Worm (Caenorhabditis elegans) whole organism, young adult: ENCODE measurements around the gene C04E6.8.

Experiments used
- B0019.2 ChIP-seq: fragments of 200-800 bp; sonication (Bioruptor generic); conservative IDR thresholded peaks from 2 replicates; pipeline ENCODE4 v1.3.6; 2022; ENCODE audit warnings: missing genetic modification reagents, missing genetic modification characterization, missing compliant biosample characterization
- F10E7.11 ChIP-seq: sonication (generic microtip); optimal IDR thresholded peaks from 2 replicates; lab custom pipeline; 2017; ENCODE audit warnings: mild to moderate bottlenecking, missing genetic modification characterization, moderate library complexity, missing compliant biosample characterization
- F49E8.2 ChIP-seq: sonication (generic microtip); optimal IDR thresholded peaks from 3 replicates; lab custom pipeline; 2017; ENCODE audit warnings: missing genetic modification characterization, mild to moderate bottlenecking, missing compliant biosample characterization, antibody characterized with exemption, moderate library complexity; ENCODE audit not compliant: insufficient read depth
- F52B5.7 ChIP-seq: sonication (generic microtip); optimal IDR thresholded peaks from 2 replicates; lab custom pipeline; 2016; ENCODE audit warnings: mild to moderate bottlenecking, missing genetic modification characterization, missing compliant biosample characterization
- F57C9.4 ChIP-seq: sonication (generic microtip); optimal IDR thresholded peaks from 2 replicates; lab custom pipeline; 2017; ENCODE audit warnings: mild to moderate bottlenecking, missing genetic modification characterization, missing compliant biosample characterization
- K11D2.4 ChIP-seq: fragments of 200-800 bp; sonication (Bioruptor generic); IDR thresholded peaks from 2 replicates; pipeline ENCODE4 v1.3.6; 2022; ENCODE audit warnings: missing genetic modification reagents, missing genetic modification characterization, missing compliant biosample characterization
- Y53F4B.3 ChIP-seq: fragments of 200-800 bp; sonication (Bioruptor generic); IDR thresholded peaks from 2 replicates; pipeline ENCODE4 v1.3.6; 2022; ENCODE audit warnings: missing genetic modification reagents, missing genetic modification characterization, missing compliant biosample characterization
- Y53G8AR.9 ChIP-seq: fragments of 200-800 bp; sonication (Bioruptor generic); conservative IDR thresholded peaks from 2 replicates; pipeline ENCODE4 v1.3.6; 2022; ENCODE audit warnings: missing genetic modification reagents, missing genetic modification characterization, missing compliant biosample characterization
- ZK185.1 ChIP-seq: sonication (generic microtip); optimal IDR thresholded peaks from 2 replicates; lab custom pipeline; 2016; ENCODE audit warnings: mild to moderate bottlenecking, missing genetic modification characterization, missing compliant biosample characterization; ENCODE audit not compliant: poor library complexity, severe bottlenecking
- ama-1 ChIP-seq, 3 experiments: fragments of 150-350 bp in 1 of 3; sonication (generic microtip) in 2 of 3; optimal IDR thresholded peaks; 2 replicates each; lab custom pipeline; 2014 to 2018; ENCODE audit warnings: missing biosample characterization in 2 of 3, missing genetic modification characterization in 2 of 3, missing genetic modification reagents in 2 of 3
- attf-3 ChIP-seq: fragments of 200-800 bp; sonication (Bioruptor generic); conservative IDR thresholded peaks from 2 replicates; pipeline ENCODE4 v1.3.6; 2022; ENCODE audit warnings: missing genetic modification reagents, missing genetic modification characterization, missing compliant biosample characterization
- attf-6 ChIP-seq: fragments of 200-800 bp; sonication (Bioruptor generic); IDR thresholded peaks from 2 replicates; pipeline ENCODE4 v1.3.6; 2022; ENCODE audit warnings: missing genetic modification reagents, missing genetic modification characterization, missing compliant biosample characterization
- cebp-1 ChIP-seq, 2 experiments: fragments of 200-800 bp in 1 of 2; sonication (Bioruptor generic) in 1 of 2; sonication (generic microtip) in 1 of 2; IDR thresholded peaks in 1 of 2; optimal IDR thresholded peaks in 1 of 2; 2 replicates each; pipeline versions ENCODE4 v1.3.6 to Lab custom; 2017 to 2022; ENCODE audit warnings: missing compliant biosample characterization in 2 of 2, missing genetic modification characterization in 2 of 2, mild to moderate bottlenecking in 1 of 2, missing genetic modification reagents in 1 of 2, moderate library complexity in 1 of 2
- cebp-2 ChIP-seq: fragments of 200-800 bp; sonication (Bioruptor generic); IDR thresholded peaks from 2 replicates; pipeline ENCODE4 v1.3.6; 2022; ENCODE audit warnings: missing genetic modification characterization, missing compliant biosample characterization
- ceh-91 ChIP-seq: fragments of 200-800 bp; sonication (Bioruptor generic); IDR thresholded peaks from 2 replicates; pipeline ENCODE4 v1.3.6; 2022; ENCODE audit warnings: missing genetic modification reagents, missing genetic modification characterization, missing compliant biosample characterization
- chd-7 ChIP-seq: sonication (generic microtip); optimal IDR thresholded peaks from 2 replicates; lab custom pipeline; 2016; ENCODE audit warnings: mild to moderate bottlenecking, missing genetic modification characterization, moderate library complexity, missing compliant biosample characterization
- die-1 ChIP-seq: sonication (generic microtip); optimal IDR thresholded peaks from 2 replicates; lab custom pipeline; 2016; ENCODE audit warnings: missing genotype, mild to moderate bottlenecking, missing genetic modification characterization, missing compliant biosample characterization
- dpff-1 ChIP-seq: sonication (generic microtip); optimal IDR thresholded peaks from 2 replicates; lab custom pipeline; 2017; ENCODE audit warnings: mild to moderate bottlenecking, missing genetic modification characterization, missing compliant biosample characterization
- dpl-1 ChIP-seq: fragments of 150-350 bp; optimal IDR thresholded peaks from 2 replicates; lab custom pipeline; 2014; ENCODE audit warnings: missing biosample characterization, missing genetic modification reagents, missing genetic modification characterization
- efl-1 ChIP-seq: fragments of 150-350 bp; optimal IDR thresholded peaks from 2 replicates; lab custom pipeline; 2014; ENCODE audit warnings: missing biosample characterization, missing genetic modification reagents, missing genetic modification characterization
- ets-4 ChIP-seq: fragments of 200-800 bp; sonication (Bioruptor generic); optimal IDR thresholded peaks from 2 replicates; lab custom pipeline; 2018; ENCODE audit warnings: mild to moderate bottlenecking, missing genetic modification characterization, missing compliant biosample characterization
- him-1 ChIP-seq: sonication (generic microtip); optimal IDR thresholded peaks from 2 replicates; lab custom pipeline; 2016; ENCODE audit warnings: missing genotype, missing genetic modification reagents, missing genetic modification characterization, missing compliant biosample characterization
- hsf-1 ChIP-seq: fragments of 200-800 bp; sonication (Bioruptor generic); IDR thresholded peaks from 2 replicates; pipeline ENCODE4 v1.3.6; 2022; ENCODE audit warnings: missing genetic modification reagents, missing genetic modification characterization, missing compliant biosample characterization
- lag-1 ChIP-seq: fragments of 200-800 bp; sonication (Bioruptor generic); IDR thresholded peaks from 2 replicates; pipeline ENCODE4 v1.3.6; 2022; ENCODE audit warnings: missing genetic modification reagents, missing genetic modification characterization, missing compliant biosample characterization
- let-607 ChIP-seq, 2 experiments: fragments of 200-800 bp in 1 of 2; sonication (Bioruptor generic) in 1 of 2; sonication (generic microtip) in 1 of 2; optimal IDR thresholded peaks; 2 replicates each; lab custom pipeline; 2016 to 2018; ENCODE audit warnings: mild to moderate bottlenecking in 2 of 2, missing compliant biosample characterization in 2 of 2, missing genetic modification characterization in 2 of 2, moderate library complexity in 2 of 2, missing genotype in 1 of 2
- lin-35 ChIP-seq, 3 experiments: fragments of 150-350 bp in 2 of 3; sonication (generic microtip) in 1 of 3; optimal IDR thresholded peaks; 2 replicates each; lab custom pipeline; 2014 to 2018; ENCODE audit warnings: missing biosample characterization in 3 of 3, missing genetic modification characterization in 3 of 3, missing genetic modification reagents in 3 of 3
- madf-10 ChIP-seq: sonication (generic microtip); optimal IDR thresholded peaks from 2 replicates; lab custom pipeline; 2016; ENCODE audit warnings: mild to moderate bottlenecking, missing genetic modification characterization, missing compliant biosample characterization
- madf-3 ChIP-seq: fragments of 200-800 bp; sonication (Bioruptor generic); IDR thresholded peaks from 2 replicates; pipeline ENCODE4 v1.3.6; 2022; ENCODE audit warnings: missing genetic modification reagents, missing genetic modification characterization, missing compliant biosample characterization
- madf-6 ChIP-seq: fragments of 200-800 bp; sonication (Bioruptor generic); IDR thresholded peaks from 2 replicates; pipeline ENCODE4 v1.3.6; 2022; ENCODE audit warnings: missing genetic modification reagents, missing genetic modification characterization, missing compliant biosample characterization
- mes-4 ChIP-seq: sonication (generic microtip); optimal IDR thresholded peaks from 2 replicates; lab custom pipeline; 2016; ENCODE audit warnings: missing genotype, missing genetic modification characterization, missing compliant biosample characterization
- nfya-2 ChIP-seq: fragments of 200-800 bp; sonication (Bioruptor generic); IDR thresholded peaks from 2 replicates; pipeline ENCODE4 v1.3.6; 2022; ENCODE audit warnings: missing genetic modification reagents, missing genetic modification characterization, missing compliant biosample characterization
- nfyb-1 ChIP-seq: fragments of 200-800 bp; sonication (Bioruptor generic); IDR thresholded peaks from 2 replicates; pipeline ENCODE4 v1.3.6; 2022; ENCODE audit warnings: missing genetic modification reagents, missing genetic modification characterization, missing compliant biosample characterization
- nhr-120 ChIP-seq: fragments of 200-800 bp; sonication (Bioruptor generic); IDR thresholded peaks from 2 replicates; pipeline ENCODE4 v1.3.6; 2022; ENCODE audit warnings: missing genetic modification characterization, missing compliant biosample characterization
- nhr-80 ChIP-seq: sonication (generic microtip); optimal IDR thresholded peaks from 2 replicates; lab custom pipeline; 2016; ENCODE audit warnings: missing genetic modification characterization, missing compliant biosample characterization
- repo-1 ChIP-seq: sonication (generic microtip); optimal IDR thresholded peaks from 2 replicates; lab custom pipeline; 2017; ENCODE audit warnings: mild to moderate bottlenecking, missing genetic modification characterization, missing compliant biosample characterization
- sea-2 ChIP-seq: fragments of 200-800 bp; sonication (Bioruptor generic); IDR thresholded peaks from 2 replicates; pipeline ENCODE4 v1.3.6; 2022; ENCODE audit warnings: missing genetic modification characterization, missing compliant biosample characterization
- snpc-1.1 ChIP-seq: sonication (generic microtip); optimal IDR thresholded peaks from 2 replicates; lab custom pipeline; 2017; ENCODE audit warnings: missing genetic modification characterization, mild to moderate bottlenecking, missing compliant biosample characterization, antibody characterized with exemption, moderate library complexity, missing genotype, missing genetic modification reagents; ENCODE audit not compliant: insufficient read depth
- snpc-4 ChIP-seq, 5 experiments: fragments of 150-350 bp in 1 of 5; sonication (generic microtip) in 4 of 5; optimal IDR thresholded peaks; 2 replicates each; lab custom pipeline; 2014 to 2018; ENCODE audit warnings: missing genetic modification characterization in 5 of 5, missing biosample characterization in 3 of 5, antibody characterized with exemption in 2 of 5, mild to moderate bottlenecking in 2 of 5, missing compliant biosample characterization in 2 of 5, missing genotype in 2 of 5, moderate library complexity in 2 of 5, missing genetic modification reagents in 1 of 5
- sptf-2 ChIP-seq: fragments of 200-800 bp; sonication (Bioruptor generic); optimal IDR thresholded peaks from 2 replicates; lab custom pipeline; 2018; ENCODE audit warnings: mild to moderate bottlenecking, missing genetic modification characterization, missing compliant biosample characterization
- xnd-1 ChIP-seq: sonication (generic microtip); optimal IDR thresholded peaks from 2 replicates; lab custom pipeline; 2016; ENCODE audit warnings: missing genotype, missing genetic modification reagents, missing genetic modification characterization, missing compliant biosample characterization
- zfh-2 ChIP-seq: fragments of 200-800 bp; sonication (Bioruptor generic); conservative IDR thresholded peaks from 2 replicates; pipeline ENCODE4 v1.3.6; 2022; ENCODE audit warnings: missing genetic modification reagents, missing genetic modification characterization, missing compliant biosample characterization
- zim-3 ChIP-seq: sonication (generic microtip); optimal IDR thresholded peaks from 2 replicates; lab custom pipeline; 2017; ENCODE audit warnings: mild to moderate bottlenecking, missing genetic modification characterization, moderate library complexity, missing compliant biosample characterization
- ztf-18 ChIP-seq: sonication (generic microtip); optimal IDR thresholded peaks from 2 replicates; lab custom pipeline; 2016; ENCODE audit warnings: missing genotype, mild to moderate bottlenecking, missing genetic modification characterization, missing compliant biosample characterization
- ztf-22 ChIP-seq: fragments of 200-800 bp; sonication (Bioruptor generic); optimal IDR thresholded peaks from 2 replicates; lab custom pipeline; 2018; ENCODE audit warnings: mild to moderate bottlenecking, missing genetic modification characterization, moderate library complexity, missing compliant biosample characterization

The C04E6.8 gene

DNA sequence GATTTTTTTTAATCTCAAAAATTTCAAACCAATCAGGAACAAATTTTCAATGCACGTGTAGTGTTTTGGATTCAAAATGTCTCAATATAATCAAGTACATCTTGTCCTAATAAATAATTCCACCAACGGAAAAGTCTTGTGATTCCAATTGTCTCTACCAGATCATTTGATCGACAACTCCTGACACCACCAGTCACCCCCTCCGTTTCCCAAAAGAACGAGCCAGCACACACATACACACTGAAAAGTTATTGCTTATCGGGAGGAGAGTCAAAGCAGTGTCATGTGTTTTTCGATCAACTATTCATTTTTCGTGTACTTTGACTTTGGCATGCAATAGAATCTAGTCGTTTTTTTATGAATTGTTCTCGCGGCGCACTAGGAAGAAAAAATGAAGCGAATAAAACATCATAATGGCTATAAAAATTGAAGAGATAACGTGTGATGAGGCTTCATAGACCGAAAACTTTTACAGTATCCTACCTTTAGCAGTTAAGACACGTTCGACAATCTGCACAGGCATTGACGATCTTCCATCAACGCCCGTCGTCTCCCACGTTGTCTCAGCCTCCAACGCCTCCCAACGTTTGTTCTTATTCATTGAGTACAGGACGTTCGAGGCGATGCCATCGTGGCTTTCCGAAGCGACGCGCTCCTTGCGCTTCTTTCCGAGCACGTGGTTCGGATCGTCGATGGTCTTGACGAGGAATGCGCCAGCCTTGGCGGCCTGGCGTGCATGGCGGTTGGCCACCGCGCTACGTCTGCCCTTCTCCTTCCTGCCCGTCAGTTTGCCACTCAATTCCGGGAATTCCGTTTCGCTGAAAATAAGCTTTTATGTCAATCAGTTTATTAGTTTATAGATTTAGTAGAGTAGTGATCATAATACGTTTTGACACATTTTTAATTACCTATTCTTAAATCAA, 40.0 kb downstream of the C04E6.8 start (continued):
- no peak for TF ChIP-seq die-1
- TF ChIP-seq sea-2 (GFP tag; lab: Robert Waterston, UW): no peak
- TF ChIP-seq him-1 (tag; lab: Kevin White, UChicago): no peak
- no peak for TF ChIP-seq F10E7.11 (tag; lab: Kevin White, UChicago)
- no peak for TF ChIP-seq F57C9.4 (tag; lab: Kevin White, UChicago)
- peak; percentile 56 for TF ChIP-seq K11D2.4
- peak; percentile 6 for TF ChIP-seq repo-1
- TF ChIP-seq madf-6: no peak
- TF ChIP-seq cebp-1 (GFP tag; IDR thresholded peaks at IDR 0.05; lab: Robert Waterston, UW): peak; percentile 76
- peak; percentile 59 for TF ChIP-seq cebp-1 (tag; optimal IDR thresholded peaks at IDR 0.05; lab: Kevin White, UChicago)
- no peak for TF ChIP-seq ama-1 (optimal IDR thresholded peaks at IDR 0.05; lab: Kevin White, UChicago)
- TF ChIP-seq ama-1 (GFP tag; optimal IDR thresholded peaks at IDR 0.05; lab: Kevin White, UChicago): no peak
- 0 out of 2 replicates have a peak, but pooled peaks have one; percentile 21 for TF ChIP-seq nhr-120 (GFP tag; lab: Robert Waterston, UW)
- no peak for TF ChIP-seq ztf-22 (GFP tag; lab: Kevin White, UChicago)
- no peak for TF ChIP-seq xnd-1 (tag; lab: Kevin White, UChicago)
- no peak for TF ChIP-seq efl-1
- TF ChIP-seq Y53F4B.3 (GFP tag; lab: Robert Waterston, UW): no peak
- TF ChIP-seq dpff-1 (tag; lab: Kevin White, UChicago): no peak
- no peak for TF ChIP-seq attf-3 (GFP tag; lab: Robert Waterston, UW)
- peak; percentile 40 for TF ChIP-seq madf-10 (tag; lab: Kevin White, UChicago)
- no peak for TF ChIP-seq sptf-2 (GFP tag; lab: Kevin White, UChicago)
- TF ChIP-seq snpc-4 (GFP tag; optimal IDR thresholded peaks at IDR 0.05; lab: Kevin White, UChicago): no peak
- no peak for TF ChIP-seq snpc-4 (tag; optimal IDR thresholded peaks at IDR 0.05; lab: Kevin White, UChicago)
- peak in 1 of 3 experiments; percentile 4 for TF ChIP-seq lin-35 (GFP tag; optimal IDR thresholded peaks at IDR 0.05; lab: Kevin White, UChicago)
- peak; percentile 67; the same call in 1 of the 2 replicates for TF ChIP-seq Y53G8AR.9 (GFP tag; lab: Robert Waterston, UW)
- TF ChIP-seq hsf-1 (GFP tag; lab: Robert Waterston, UW): no peak
- TF ChIP-seq dpl-1 (GFP tag; lab: Kevin White, UChicago): no peak
- TF ChIP-seq F52B5.7 (tag; lab: Kevin White, UChicago): no peak
- TF ChIP-seq let-607 (tag; optimal IDR thresholded peaks at IDR 0.05; lab: Kevin White, UChicago): no peak
- 0 out of 2 replicates have a peak, but pooled peaks have one; percentile 30 for TF ChIP-seq cebp-2 (GFP tag; lab: Robert Waterston, UW)
- peak; percentile 44 for TF ChIP-seq chd-7
- peak; percentile 71; the same call in 1 of the 2 replicates for TF ChIP-seq madf-3
- no peak for TF ChIP-seq ZK185.1 (tag; lab: Kevin White, UChicago)
- TF ChIP-seq nfyb-1 (GFP tag; lab: Robert Waterston, UW): no peak
- TF ChIP-seq nfya-2 (GFP tag; lab: Robert Waterston, UW): no peak
- TF ChIP-seq zim-3: no peak
- no peak for TF ChIP-seq ets-4 (GFP tag; lab: Kevin White, UChicago)
- TF ChIP-seq B0019.2: no peak
- no peak for TF ChIP-seq mes-4 (tag; lab: Kevin White, UChicago)
- TF ChIP-seq F49E8.2 (tag; lab: Kevin White, UChicago): no peak
- no peak for TF ChIP-seq attf-6 (GFP tag; lab: Robert Waterston, UW)
- peak; percentile 78 for TF ChIP-seq nhr-80 (tag; lab: Kevin White, UChicago)
- peak; percentile 95 for TF ChIP-seq zfh-2 (GFP tag; lab: Robert Waterston, UW)
- peak; percentile 21 for TF ChIP-seq ztf-18 (tag; lab: Kevin White, UChicago)
- TF ChIP-seq snpc-1.1 (tag; lab: Kevin White, UChicago): no peak
- no peak for TF ChIP-seq ceh-91
- TF ChIP-seq lag-1 (GFP tag; lab: Robert Waterston, UW): 0 out of 2 replicates have a peak, but pooled peaks have one; percentile 31
